Fruit fly (Drosophila melanogaster) whole organism, prepupa: ENCODE measurements around the gene CG5455.
A peak's percentile ranks its signal among the peaks of the same experiment; 100 is the strongest.

Source experiments
- Blimp-1 ChIP-seq: fragments of 200-800 bp; sonication (Bioruptor generic); optimal IDR thresholded peaks from 3 replicates; lab custom pipeline; 2017; ENCODE audit warnings: missing biosample characterization, missing genetic modification characterization, mild to moderate bottlenecking, moderate library complexity, missing genetic modification reagents
- CG10669 ChIP-seq: fragments of 200-800 bp; sonication (Bioruptor generic); optimal IDR thresholded peaks from 3 replicates; lab custom pipeline; 2018; ENCODE audit warnings: missing biosample characterization, mild to moderate bottlenecking, missing genetic modification characterization, moderate library complexity
- CG11294 ChIP-seq: fragments of 200-800 bp; sonication (Bioruptor generic); IDR thresholded peaks from 2 replicates; pipeline ENCODE4 v1.3.6; 2022; ENCODE audit warnings: missing biosample characterization, missing genetic modification characterization
- CG11762 ChIP-seq: fragments of 200-800 bp; sonication (Bioruptor generic); optimal IDR thresholded peaks from 3 replicates; lab custom pipeline; 2016; ENCODE audit warnings: missing biosample characterization, missing genetic modification characterization; ENCODE audit not compliant: insufficient read depth
- CG11902 ChIP-seq: fragments of 200-800 bp; sonication (Bioruptor generic); optimal IDR thresholded peaks from 3 replicates; lab custom pipeline; 2016; ENCODE audit warnings: missing biosample characterization, missing genetic modification characterization
- CG15336 ChIP-seq: fragments of 200-800 bp; sonication (Bioruptor generic); IDR thresholded peaks from 2 replicates; pipeline ENCODE4 v1.3.6; 2022; ENCODE audit warnings: missing biosample characterization, missing genetic modification characterization
- CG1621 ChIP-seq: fragments of 200-800 bp; sonication (Bioruptor generic); optimal IDR thresholded peaks from 3 replicates; lab custom pipeline; 2018; ENCODE audit warnings: missing biosample characterization, mild to moderate bottlenecking, missing genetic modification characterization
- CG16779 ChIP-seq: fragments of 200-800 bp; sonication (Bioruptor generic); optimal IDR thresholded peaks from 3 replicates; lab custom pipeline; 2017; ENCODE audit warnings: missing biosample characterization, mild to moderate bottlenecking, missing genetic modification characterization
- CG31627 ChIP-seq: fragments of 200-800 bp; sonication (Bioruptor generic); optimal IDR thresholded peaks from 3 replicates; lab custom pipeline; 2016; ENCODE audit warnings: missing biosample characterization, missing genetic modification characterization
- CG32006 ChIP-seq: fragments of 200-800 bp; sonication (Bioruptor generic); optimal IDR thresholded peaks from 3 replicates; lab custom pipeline; 2017; ENCODE audit warnings: missing biosample characterization, mild to moderate bottlenecking, missing genetic modification characterization
- CG34406 ChIP-seq: fragments of 200-800 bp; sonication (Bioruptor generic); optimal IDR thresholded peaks from 3 replicates; lab custom pipeline; 2016; ENCODE audit warnings: missing biosample characterization, missing genetic modification characterization
- CG3919 ChIP-seq: fragments of 200-800 bp; sonication (Bioruptor generic); optimal IDR thresholded peaks from 3 replicates; lab custom pipeline; 2016; ENCODE audit warnings: missing biosample characterization, missing genetic modification characterization
- CG6792 ChIP-seq: fragments of 200-800 bp; sonication (Bioruptor generic); optimal IDR thresholded peaks from 3 replicates; lab custom pipeline; 2016; ENCODE audit warnings: missing biosample characterization, missing genetic modification characterization
- CG6808 ChIP-seq: fragments of 200-800 bp; sonication (Bioruptor generic); optimal IDR thresholded peaks from 3 replicates; lab custom pipeline; 2017; ENCODE audit warnings: missing biosample characterization, missing genetic modification characterization, mild to moderate bottlenecking, moderate library complexity, missing genetic modification reagents
- CG6854 ChIP-seq: fragments of 200-800 bp; sonication (Bioruptor generic); optimal IDR thresholded peaks from 2 replicates; lab custom pipeline; 2017; ENCODE audit warnings: missing biosample characterization, mild to moderate bottlenecking, missing genetic modification characterization
- CG7368 ChIP-seq: fragments of 200-800 bp; sonication (Bioruptor generic); optimal IDR thresholded peaks from 3 replicates; lab custom pipeline; 2016; ENCODE audit warnings: missing biosample characterization, missing genetic modification characterization
- CG8119 ChIP-seq: fragments of 200-800 bp; sonication (Bioruptor generic); IDR thresholded peaks from 3 replicates; pipeline ENCODE4 v1.3.6; 2022; ENCODE audit warnings: missing biosample characterization, missing genetic modification characterization
- CG8319 ChIP-seq: fragments of 200-800 bp; sonication (Bioruptor generic); optimal IDR thresholded peaks from 3 replicates; lab custom pipeline; 2016; ENCODE audit warnings: missing biosample characterization, missing genetic modification characterization
- CG9139 ChIP-seq: fragments of 200-800 bp; sonication (Bioruptor generic); optimal IDR thresholded peaks from 3 replicates; lab custom pipeline; 2017; ENCODE audit warnings: missing biosample characterization, mild to moderate bottlenecking, missing genetic modification characterization
- Eip75B ChIP-seq: fragments of 200-800 bp; sonication (Bioruptor generic); optimal IDR thresholded peaks from 3 replicates; lab custom pipeline; 2016; ENCODE audit warnings: missing biosample characterization, missing genetic modification characterization
- Eip78C ChIP-seq: fragments of 200-800 bp; sonication (Bioruptor generic); peaks from one replicate; lab custom pipeline; 2016; ENCODE audit warnings: missing biosample characterization, missing genetic modification characterization
- Eip93F ChIP-seq: fragments of 200-800 bp; sonication (Bioruptor generic); optimal IDR thresholded peaks from 2 replicates; lab custom pipeline; 2016; ENCODE audit warnings: missing biosample characterization, mild to moderate bottlenecking, missing genetic modification characterization
- Ets21C ChIP-seq: fragments of 200-800 bp; sonication (Bioruptor generic); optimal IDR thresholded peaks from 3 replicates; lab custom pipeline; 2016; ENCODE audit warnings: missing biosample characterization, missing genetic modification characterization
- Ets96B ChIP-seq: fragments of 200-800 bp; optimal IDR thresholded peaks from 2 replicates; lab custom pipeline; 2019; ENCODE audit warnings: missing biosample characterization, mild to moderate bottlenecking, missing genetic modification characterization, moderate library complexity
- Gug ChIP-seq: fragments of 200-800 bp; sonication (Bioruptor generic); IDR thresholded peaks from 2 replicates; pipeline ENCODE4 v1.3.6; 2022; ENCODE audit warnings: missing biosample characterization, missing genetic modification characterization
- Hr38 ChIP-seq: sonication (Bioruptor generic); optimal IDR thresholded peaks from 2 replicates; lab custom pipeline; 2016; ENCODE audit warnings: missing biosample characterization, missing genetic modification characterization
- Hr39 ChIP-seq: fragments of 200-800 bp; sonication (Bioruptor generic); optimal IDR thresholded peaks from 2 replicates; lab custom pipeline; 2016; ENCODE audit warnings: missing biosample characterization, missing genetic modification characterization
- Hr4 ChIP-seq: fragments of 200-800 bp; sonication (Bioruptor generic); optimal IDR thresholded peaks from 3 replicates; lab custom pipeline; 2016; ENCODE audit warnings: missing biosample characterization, missing genetic modification characterization
- Lpt ChIP-seq: fragments of 200-800 bp; sonication (Bioruptor generic); optimal IDR thresholded peaks from 3 replicates; lab custom pipeline; 2016; ENCODE audit warnings: missing biosample characterization, missing genetic modification characterization
- Met ChIP-seq: fragments of 200-800 bp; sonication (Bioruptor generic); optimal IDR thresholded peaks from 3 replicates; lab custom pipeline; 2016; ENCODE audit warnings: missing biosample characterization, missing genetic modification characterization
- OdsH ChIP-seq: fragments of 200-800 bp; sonication (Bioruptor generic); optimal IDR thresholded peaks from 3 replicates; lab custom pipeline; 2016; ENCODE audit warnings: missing biosample characterization, missing genetic modification characterization
- Sox102F ChIP-seq: fragments of 200-800 bp; sonication (Bioruptor generic); optimal IDR thresholded peaks from 2 replicates; lab custom pipeline; 2016; ENCODE audit warnings: missing biosample characterization, mild to moderate bottlenecking, missing genetic modification characterization
- Sox14 ChIP-seq: fragments of 200-800 bp; sonication (Bioruptor generic); optimal IDR thresholded peaks from 3 replicates; lab custom pipeline; 2016; ENCODE audit warnings: missing biosample characterization, missing genetic modification characterization
- Sox15 ChIP-seq: fragments of 200-800 bp; sonication (Bioruptor generic); optimal IDR thresholded peaks from 3 replicates; lab custom pipeline; 2016; ENCODE audit warnings: missing biosample characterization, missing genetic modification characterization
- achi ChIP-seq: fragments of 200-800 bp; sonication (Bioruptor generic); optimal IDR thresholded peaks from 3 replicates; lab custom pipeline; 2016; ENCODE audit warnings: missing biosample characterization, missing genetic modification characterization
- acj6 ChIP-seq: fragments of 200-800 bp; sonication (Bioruptor generic); optimal IDR thresholded peaks from 3 replicates; lab custom pipeline; 2016; ENCODE audit warnings: missing biosample characterization, missing genetic modification characterization
- dac ChIP-seq: fragments of 200-800 bp; sonication (Bioruptor generic); optimal IDR thresholded peaks from 2 replicates; lab custom pipeline; 2017; ENCODE audit warnings: missing biosample characterization, mild to moderate bottlenecking, missing genetic modification characterization
- dsx ChIP-seq: fragments of 200-800 bp; optimal IDR thresholded peaks from 3 replicates; lab custom pipeline; 2019; ENCODE audit warnings: missing biosample characterization, mild to moderate bottlenecking, missing genetic modification characterization, moderate library complexity; ENCODE audit not compliant: poor library complexity, severe bottlenecking
- eg ChIP-seq: fragments of 200-800 bp; sonication (Bioruptor generic); IDR thresholded peaks from 3 replicates; pipeline ENCODE4 v1.3.6; 2022; ENCODE audit warnings: missing biosample characterization, missing genetic modification characterization
- esn ChIP-seq: fragments of 200-800 bp; sonication (Bioruptor generic); optimal IDR thresholded peaks from 2 replicates; lab custom pipeline; 2016; ENCODE audit warnings: missing biosample characterization, mild to moderate bottlenecking, missing genetic modification characterization, moderate library complexity
- fd59A ChIP-seq: fragments of 200-800 bp; sonication (Bioruptor generic); optimal IDR thresholded peaks from 2 replicates; lab custom pipeline; 2017; ENCODE audit warnings: missing biosample characterization, mild to moderate bottlenecking, missing genetic modification characterization, missing genetic modification reagents
- fkh ChIP-seq: fragments of 200-800 bp; sonication (Bioruptor generic); optimal IDR thresholded peaks from 3 replicates; lab custom pipeline; 2017; ENCODE audit warnings: missing biosample characterization, mild to moderate bottlenecking, missing genetic modification characterization, moderate library complexity
- lz ChIP-seq: fragments of 200-800 bp; sonication (Bioruptor generic); optimal IDR thresholded peaks from 3 replicates; lab custom pipeline; 2016; ENCODE audit warnings: missing biosample characterization, missing genetic modification characterization
- net ChIP-seq: fragments of 200-800 bp; sonication (Bioruptor generic); optimal IDR thresholded peaks from 3 replicates; lab custom pipeline; 2016; ENCODE audit warnings: missing biosample characterization, missing genetic modification characterization
- pdm3 ChIP-seq: fragments of 200-800 bp; sonication (Bioruptor generic); optimal IDR thresholded peaks from 3 replicates; lab custom pipeline; 2016; ENCODE audit warnings: missing biosample characterization, missing genetic modification characterization
- salr ChIP-seq, 2 experiments: fragments of 200-800 bp; sonication (Bioruptor generic); optimal IDR thresholded peaks; 3 replicates each; lab custom pipeline; 2016 to 2018; ENCODE audit warnings: missing biosample characterization in 2 of 2, missing genetic modification characterization in 2 of 2, mild to moderate bottlenecking in 1 of 2
- ss ChIP-seq, 2 experiments: fragments of 200-800 bp; sonication (Bioruptor generic); optimal IDR thresholded peaks; 2 replicates in 1 of 2; 3 replicates in 1 of 2; lab custom pipeline; 2017 to 2018; ENCODE audit warnings: mild to moderate bottlenecking in 2 of 2, missing biosample characterization in 2 of 2, missing genetic modification characterization in 2 of 2, moderate library complexity in 1 of 2
- svp ChIP-seq: fragments of 200-800 bp; sonication (Bioruptor generic); peaks from one replicate; lab custom pipeline; 2016; ENCODE audit warnings: missing biosample characterization, missing genetic modification characterization
- topi ChIP-seq: fragments of 200-800 bp; sonication (Bioruptor generic); optimal IDR thresholded peaks from 3 replicates; lab custom pipeline; 2016; ENCODE audit warnings: missing biosample characterization, missing genetic modification characterization

CG5455 gene

DNA sequence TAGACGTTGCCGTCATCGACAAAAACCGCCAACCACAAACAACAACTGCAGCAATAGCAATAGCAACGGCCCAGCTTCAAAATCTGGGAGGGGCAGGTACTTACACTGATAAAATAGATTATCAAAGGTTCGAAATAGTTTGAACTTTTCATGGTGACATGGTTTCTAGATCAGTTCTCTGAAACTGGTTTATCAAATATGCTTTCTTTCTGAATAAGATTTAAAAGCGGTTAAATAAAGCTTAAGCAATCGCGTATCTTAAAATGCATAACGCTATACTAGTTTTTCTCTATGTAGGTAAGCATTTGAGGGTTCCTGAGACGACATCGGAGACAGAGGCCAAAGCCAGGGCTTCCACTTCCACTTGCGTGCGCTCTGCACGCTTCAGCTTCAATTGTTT is 39.0 kb downstream of the CG5455 start (continued):
- peak; percentile 79 for TF ChIP-seq CG15336 (GFP tag; lab: Robert Waterston, UW)
- peak; percentile 33 for TF ChIP-seq Sox14 (GFP tag; lab: Kevin White, UChicago)
- no peak for TF ChIP-seq esn (GFP tag; lab: Kevin White, UChicago)
- TF ChIP-seq CG8119 (GFP tag; lab: Robert Waterston, UW): peak; percentile 73
- TF ChIP-seq Eip75B: peak; percentile 38
- TF ChIP-seq lz (GFP tag; lab: Kevin White, UChicago): peak; percentile 12
- peak; percentile 29 to 32 for TF ChIP-seq ss (GFP tag; optimal IDR thresholded peaks at IDR 0.05; lab: Kevin White, UChicago)
- peak; percentile 33 for TF ChIP-seq OdsH (GFP tag; lab: Kevin White, UChicago)
- TF ChIP-seq dac: peak; percentile 44

DNA sequence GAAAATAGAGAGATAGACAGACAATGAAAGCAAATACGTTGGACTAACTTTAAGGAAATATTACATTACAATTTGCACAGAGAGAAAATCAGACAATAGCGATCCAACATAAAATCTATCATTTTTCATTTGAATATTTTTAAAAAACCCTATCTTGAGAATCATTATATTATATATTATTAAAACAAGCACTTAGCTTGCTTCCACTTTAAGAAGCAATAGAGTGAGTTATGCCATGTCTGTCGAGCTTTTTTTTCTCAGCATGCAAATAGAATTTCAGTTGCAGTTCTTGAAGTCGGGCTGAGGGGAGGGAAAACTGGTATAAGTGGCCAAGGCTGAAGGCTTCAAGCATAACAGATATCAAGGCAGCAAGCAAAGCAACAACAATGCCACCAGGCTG is 40.7 kb downstream of the CG5455 start:
- TF ChIP-seq lz (GFP tag; lab: Kevin White, UChicago) (no peak), fd59A (GFP tag; lab: Kevin White, UChicago) (peak; percentile 4), CG9139 (GFP tag; lab: Kevin White, UChicago) (no peak), OdsH (GFP tag; lab: Kevin White, UChicago) (peak; percentile 48), Hr38 (GFP tag; lab: Kevin White, UChicago) (no peak), CG8319 (GFP tag; lab: Kevin White, UChicago) (no peak), dsx (GFP tag; lab: Kevin White, UChicago) (no peak), ss (GFP tag; optimal IDR thresholded peaks at IDR 0.05; lab: Kevin White, UChicago) (peak in 1 of 2 experiments; percentile 5), CG15336 (GFP tag; lab: Robert Waterston, UW) (peak; percentile 63), Ets96B (tag; lab: Kevin White, UChicago) (peak; percentile 40), CG11902 (GFP tag; lab: Kevin White, UChicago) (no peak), CG7368 (GFP tag; lab: Kevin White, UChicago) (no peak), CG34406 (GFP tag; lab: Kevin White, UChicago) (peak; percentile 6), Ets21C (GFP tag; lab: Kevin White, UChicago) (no peak), acj6 (GFP tag; lab: Kevin White, UChicago) (peak; percentile 28), esn (GFP tag; lab: Kevin White, UChicago) (no peak), Sox102F (GFP tag; lab: Kevin White, UChicago) (no peak), CG1621 (tag; lab: Kevin White, UChicago) (no peak), CG8119 (GFP tag; lab: Robert Waterston, UW) (peak; percentile 50; the same call in 2 of the 3 replicates), achi (GFP tag; lab: Kevin White, UChicago) (no peak), dac (no peak), Hr4 (GFP tag; lab: Kevin White, UChicago) (no peak), net (GFP tag; lab: Kevin White, UChicago) (no peak), fkh (GFP tag; lab: Kevin White, UChicago) (no peak), CG16779 (no peak), Eip93F (GFP tag; lab: Kevin White, UChicago) (no peak), CG32006 (GFP tag; lab: Kevin White, UChicago) (peak; percentile 61), CG11294 (GFP tag; lab: Robert Waterston, UW) (no peak), eg (GFP tag; lab: Robert Waterston, UW) (no peak), CG11762 (GFP tag; lab: Kevin White, UChicago) (no peak), Met (no peak), pdm3 (GFP tag; lab: Kevin White, UChicago) (no peak), Lpt (GFP tag; lab: Kevin White, UChicago) (no peak), Sox15 (GFP tag; lab: Kevin White, UChicago) (no peak), CG6808 (GFP tag; lab: Kevin White, UChicago) (no peak), Eip75B (no peak), Gug (GFP tag; lab: Robert Waterston, UW) (peak; percentile 46; the same call in 1 of the 2 replicates), salr (GFP tag; optimal IDR thresholded peaks at IDR 0.05; lab: Kevin White, UChicago) (peak in 1 of 2 experiments; percentile 34), CG3919 (GFP tag; lab: Kevin White, UChicago) (no peak), topi (GFP tag; lab: Kevin White, UChicago) (no peak), Eip78C (GFP tag; lab: Kevin White, UChicago) (peak; percentile 74), CG6854 (GFP tag; lab: Kevin White, UChicago) (no peak), svp (no peak), Blimp-1 (no peak), CG6792 (GFP tag; lab: Kevin White, UChicago) (no peak), CG10669 (GFP tag; lab: Kevin White, UChicago) (no peak), CG31627 (GFP tag; lab: Kevin White, UChicago) (no peak), Hr39 (no peak)
